Worm (Caenorhabditis elegans): ENCODE data around the gene pxn-1.

The pxn-1 gene

ce11 chrV:8534534-8535283 is 40.0 kb downstream of the pxn-1 start, which contains the start of the genes his-6 and his-5:
Gene his-6 (minus strand): TSS chrV:8534977.
Gene his-5 (plus strand): TSS chrV:8535214.
- TF ChIP-seq flt-1 (GFP tag; IDR thresholded peaks at IDR 0.05): peak; percentile 65; the same call in 1 of the 2 replicates
- peak; percentile 70 for TF ChIP-seq pes-1 (GFP tag; IDR thresholded peaks at IDR 0.05)
- 0 out of 2 replicates have a peak, but pooled peaks have one; percentile 53 for TF ChIP-seq scrt-1 (GFP tag; IDR thresholded peaks at IDR 0.05)
- peak; percentile 91 for TF ChIP-seq ama-1 (optimal IDR thresholded peaks at IDR 0.05)
- peak; percentile 52; the same call in 1 of the 2 replicates for TF ChIP-seq tbx-11 (GFP tag; IDR thresholded peaks at IDR 0.05)
- TF ChIP-seq sea-1 (GFP tag; conservative IDR thresholded peaks at IDR 0.05): peak; percentile 75; the same call in 1 of the 2 replicates
- peak; percentile 42 for TF ChIP-seq hmg-4 (GFP tag; optimal IDR thresholded peaks at IDR 0.05)
- peak; percentile 63; the same call in 1 of the 2 replicates for TF ChIP-seq tbx-37 (GFP tag; conservative IDR thresholded peaks at IDR 0.05)

- TF ChIP-seq hmbx-1 (tag; optimal IDR thresholded peaks at IDR 0.05) (no peak), flt-1 (GFP tag; IDR thresholded peaks at IDR 0.05) (no peak), B0310.2 (tag; optimal IDR thresholded peaks at IDR 0.05) (no peak), hnd-1 (tag; optimal IDR thresholded peaks at IDR 0.05) (no peak), sea-1 (GFP tag; conservative IDR thresholded peaks at IDR 0.05) (no peak)
Measured at ce11 chrV:8536213-8536612, 41.5 kb downstream of the pxn-1 start, which contains the start of gene his-39. Gene his-39 (plus strand): TSS chrV:8536513.

DNA sequence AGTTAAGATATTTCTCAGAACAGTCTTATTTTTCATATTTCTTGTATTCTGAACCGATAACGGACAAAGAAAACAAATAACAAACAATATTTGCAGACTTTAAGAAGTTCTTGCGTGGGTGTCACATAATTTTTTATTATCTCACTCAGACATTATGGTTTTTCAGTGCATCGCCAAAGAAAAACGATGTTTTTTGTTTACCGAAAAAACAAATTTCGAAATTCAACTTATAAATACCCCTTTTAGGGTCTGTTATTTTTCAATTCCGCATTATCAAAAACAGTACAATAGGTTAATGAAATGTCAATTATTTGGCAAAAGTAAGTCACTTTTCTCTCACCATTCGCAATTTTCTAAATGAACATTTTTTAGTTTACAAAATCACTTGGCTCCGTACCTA is 42.3 kb downstream of the pxn-1 start, which contains the start of gene otpl-4:
otpl-4 (plus strand) TSS at position 301 of the 400 bp plus-strand sequence.
- no peak for TF ChIP-seq F13C5.2 (tag; optimal IDR thresholded peaks at IDR 0.05)
- no peak for TF ChIP-seq hmbx-1 (tag; optimal IDR thresholded peaks at IDR 0.05)
- TF ChIP-seq flt-1 (GFP tag; IDR thresholded peaks at IDR 0.05): no peak
- no peak for TF ChIP-seq hnd-1 (tag; optimal IDR thresholded peaks at IDR 0.05)
- TF ChIP-seq tbx-11 (GFP tag; IDR thresholded peaks at IDR 0.05): no peak
- TF ChIP-seq tbx-37 (GFP tag; conservative IDR thresholded peaks at IDR 0.05): no peak

DNA sequence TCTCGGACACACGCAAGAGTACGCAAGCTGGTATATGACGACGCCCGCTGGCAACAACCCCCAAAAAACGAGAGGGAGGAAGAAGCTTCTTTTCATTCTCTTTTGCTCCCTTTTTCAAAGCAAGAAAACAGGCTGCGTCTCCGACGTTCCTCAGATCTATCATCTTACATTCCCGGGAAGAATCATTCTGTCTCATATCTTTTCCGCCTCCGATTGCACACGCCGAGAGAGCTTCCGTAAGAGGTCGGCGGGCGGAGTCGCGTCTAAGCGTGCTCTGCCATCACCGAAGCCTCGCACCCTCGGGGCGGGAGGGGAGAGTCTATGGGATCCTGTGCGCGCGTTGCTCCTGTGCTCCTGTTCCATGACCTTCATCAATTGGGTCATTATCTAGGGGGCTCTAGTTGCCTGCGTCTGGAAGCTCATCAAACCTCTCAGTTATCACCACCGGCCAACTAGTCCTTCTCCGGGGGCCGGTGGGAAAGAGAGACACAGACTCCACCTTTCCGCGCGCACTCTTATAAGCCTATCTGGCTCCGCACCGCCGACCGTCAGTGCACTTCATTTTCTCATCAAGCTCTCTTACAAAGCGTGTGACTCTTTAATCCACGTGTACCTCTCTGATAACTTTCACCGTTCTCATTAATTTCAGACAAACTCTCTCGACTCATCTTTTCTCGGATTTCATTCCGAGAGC is 51.0 kb downstream of the pxn-1 start, which contains the start of the genes slc-17.8 and asns-1:
slc-17.8 (minus strand) TSS at position 51 of the 694 bp plus-strand sequence.
asns-1 (plus strand) TSS at position 644 of the 694 bp plus-strand sequence.
- TF ChIP-seq F13C5.2 (tag; optimal IDR thresholded peaks at IDR 0.05): no peak
- no peak for TF ChIP-seq hnd-1 (tag; optimal IDR thresholded peaks at IDR 0.05)
- TF ChIP-seq tbx-37 (GFP tag; conservative IDR thresholded peaks at IDR 0.05): no peak
- no peak for TF ChIP-seq B0310.2 (tag; optimal IDR thresholded peaks at IDR 0.05)
- TF ChIP-seq scrt-1 (GFP tag; IDR thresholded peaks at IDR 0.05): no peak
- no peak for TF ChIP-seq ama-1 (optimal IDR thresholded peaks at IDR 0.05)
- no peak for TF ChIP-seq hmg-4 (GFP tag; optimal IDR thresholded peaks at IDR 0.05)
- TF ChIP-seq sea-1 (GFP tag; conservative IDR thresholded peaks at IDR 0.05): no peak
- TF ChIP-seq tbx-11 (GFP tag; IDR thresholded peaks at IDR 0.05): no peak

DNA sequence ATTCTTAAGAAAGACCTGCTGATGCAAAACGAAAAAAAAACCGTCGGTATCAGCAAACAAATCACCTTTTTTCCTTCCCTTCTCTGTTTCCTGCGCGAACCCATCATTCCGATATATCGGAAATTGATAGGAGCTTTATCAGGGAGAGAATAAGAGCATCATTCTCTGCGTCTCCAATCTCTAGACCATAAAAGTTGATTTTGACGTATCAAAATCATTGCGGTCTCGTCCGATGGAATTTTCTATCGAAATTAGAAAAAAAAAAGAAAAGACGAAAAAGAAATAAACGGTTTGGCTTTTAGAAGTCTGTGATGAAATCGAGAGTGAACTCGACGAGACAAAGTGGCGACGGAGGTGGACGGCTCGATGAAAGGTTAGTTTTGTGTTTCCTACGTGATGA is 54.3 kb downstream of the pxn-1 start, which contains the start of gene stdh-4:
stdh-4 (plus strand) TSS at position 301 of the 400 bp plus-strand sequence.
- no peak for TF ChIP-seq tbx-37 (GFP tag; conservative IDR thresholded peaks at IDR 0.05)
